Worm (Caenorhabditis elegans): ENCODE data around the gene F29A7.8.

Gene F29A7.8

ce11 chrII:2736938-2737337 lies 20.9 kb downstream of the F29A7.8 start:
- TF ChIP-seq mep-1 (tag; optimal IDR thresholded peaks at IDR 0.05), result no peak
- no peak for TF ChIP-seq sptf-1 (tag; optimal IDR thresholded peaks at IDR 0.05)
- TF ChIP-seq sem-2 (GFP tag; optimal IDR thresholded peaks at IDR 0.05), result no peak
- no peak for TF ChIP-seq nhr-237 (tag; optimal IDR thresholded peaks at IDR 0.05)
- TF ChIP-seq nhr-2 (tag; optimal IDR thresholded peaks at IDR 0.05), result no peak
- TF ChIP-seq ceh-83 (GFP tag; optimal IDR thresholded peaks at IDR 0.05), result no peak
- no peak for TF ChIP-seq unc-39 (tag; optimal IDR thresholded peaks at IDR 0.05)
- no peak for TF ChIP-seq snpc-4 (tag; optimal IDR thresholded peaks at IDR 0.05)
- no peak for TF ChIP-seq elt-1 (tag; optimal IDR thresholded peaks at IDR 0.05; ENCODE audit: borderline replicate concordance, insufficient read depth)
- TF ChIP-seq M03D4.4 (tag; optimal IDR thresholded peaks at IDR 0.05), result no peak
- no peak for TF ChIP-seq ces-1 (GFP tag; optimal IDR thresholded peaks at IDR 0.05)
- no peak for TF ChIP-seq ceh-43 (GFP tag; optimal IDR thresholded peaks at IDR 0.05)
- no peak for TF ChIP-seq unc-120 (tag; optimal IDR thresholded peaks at IDR 0.05; ENCODE audit: poor library complexity, severe bottlenecking)
- TF ChIP-seq bed-3 (GFP tag; optimal IDR thresholded peaks at IDR 0.05), result no peak
- TF ChIP-seq drap-1 (GFP tag; optimal IDR thresholded peaks at IDR 0.05), result no peak
- no peak for TF ChIP-seq lin-13 (tag; optimal IDR thresholded peaks at IDR 0.05)
- TF ChIP-seq hlh-1 (tag; optimal IDR thresholded peaks at IDR 0.05), result no peak
- TF ChIP-seq blmp-1 (tag; optimal IDR thresholded peaks at IDR 0.05), result no peak

ce11 chrII:2736156-2736728 lies 21.6 kb downstream of the F29A7.8 start, which contains the start of gene T05A8.8:
Gene T05A8.8 (plus strand): TSS chrII:2736678.
- no peak for TF ChIP-seq unc-120 (tag; optimal IDR thresholded peaks at IDR 0.05; ENCODE audit: poor library complexity, severe bottlenecking)
- no peak for TF ChIP-seq flh-1 (GFP tag; optimal IDR thresholded peaks at IDR 0.05)
- TF ChIP-seq unc-39 (tag; optimal IDR thresholded peaks at IDR 0.05), result no peak
- no peak for TF ChIP-seq nhr-28 (tag; optimal IDR thresholded peaks at IDR 0.05)
- TF ChIP-seq mab-5 (tag; optimal IDR thresholded peaks at IDR 0.05), result no peak
- no peak for TF ChIP-seq nhr-76 (tag; optimal IDR thresholded peaks at IDR 0.05)
- TF ChIP-seq unc-62 (GFP tag; optimal IDR thresholded peaks at IDR 0.05), result no peak
- no peak for TF ChIP-seq elt-1 (tag; optimal IDR thresholded peaks at IDR 0.05; ENCODE audit: borderline replicate concordance, insufficient read depth)
- no peak for TF ChIP-seq ztf-11 (tag; optimal IDR thresholded peaks at IDR 0.05)
- TF ChIP-seq nhr-2 (tag; optimal IDR thresholded peaks at IDR 0.05), result no peak
- no peak for TF ChIP-seq ceh-83 (GFP tag; optimal IDR thresholded peaks at IDR 0.05)
- no peak for TF ChIP-seq bed-3 (GFP tag; optimal IDR thresholded peaks at IDR 0.05)
- no peak for TF ChIP-seq mep-1 (tag; optimal IDR thresholded peaks at IDR 0.05)
- TF ChIP-seq lin-13 (tag; optimal IDR thresholded peaks at IDR 0.05), result no peak
- TF ChIP-seq elt-3 (tag; optimal IDR thresholded peaks at IDR 0.05), result no peak
- TF ChIP-seq ceh-39 (tag; optimal IDR thresholded peaks at IDR 0.05), result no peak
- TF ChIP-seq hlh-1 (tag; optimal IDR thresholded peaks at IDR 0.05), result no peak
- TF ChIP-seq ceh-43 (GFP tag; optimal IDR thresholded peaks at IDR 0.05), result no peak
- no peak for TF ChIP-seq lsy-2 (tag; optimal IDR thresholded peaks at IDR 0.05)

ce11 chrII:2735644-2736043 lies 22.2 kb downstream of the F29A7.8 start:
- TF ChIP-seq unc-62 (GFP tag; optimal IDR thresholded peaks at IDR 0.05) (no peak), tbx-8 (GFP tag; optimal IDR thresholded peaks at IDR 0.05) (no peak), ztf-11 (tag; optimal IDR thresholded peaks at IDR 0.05) (no peak), blmp-1 (tag; optimal IDR thresholded peaks at IDR 0.05) (no peak), ceh-43 (GFP tag; optimal IDR thresholded peaks at IDR 0.05) (no peak), sptf-1 (tag; optimal IDR thresholded peaks at IDR 0.05) (no peak), lsy-2 (tag; optimal IDR thresholded peaks at IDR 0.05) (no peak), nhr-237 (tag; optimal IDR thresholded peaks at IDR 0.05) (no peak)

- TF ChIP-seq pha-4 (tag; optimal IDR thresholded peaks at IDR 0.05) (no peak), lin-32 (GFP tag; optimal IDR thresholded peaks at IDR 0.05) (no peak), ham-2 (GFP tag; optimal IDR thresholded peaks at IDR 0.05) (no peak), zip-8 (tag; optimal IDR thresholded peaks at IDR 0.05) (no peak), unc-62 (GFP tag; optimal IDR thresholded peaks at IDR 0.05) (no peak), blmp-1 (tag; optimal IDR thresholded peaks at IDR 0.05) (no peak), ceh-39 (tag; optimal IDR thresholded peaks at IDR 0.05) (no peak), hlh-1 (tag; optimal IDR thresholded peaks at IDR 0.05) (no peak), drap-1 (GFP tag; optimal IDR thresholded peaks at IDR 0.05) (no peak), nhr-28 (tag; optimal IDR thresholded peaks at IDR 0.05) (no peak), unc-120 (tag; optimal IDR thresholded peaks at IDR 0.05; ENCODE audit: poor library complexity, severe bottlenecking) (no peak), unc-39 (tag; optimal IDR thresholded peaks at IDR 0.05) (no peak), sptf-1 (tag; optimal IDR thresholded peaks at IDR 0.05) (no peak), nhr-76 (tag; optimal IDR thresholded peaks at IDR 0.05) (no peak)
Measured at ce11 chrII:2735192-2735591, 22.7 kb downstream of the F29A7.8 start, which contains the start of gene wdr-31. Gene wdr-31 (minus strand): TSS chrII:2735292.

Data from whole organism, mixed stage, embryonic.